Fruit fly (Drosophila melanogaster) whole organism, embryonic: ENCODE data around the gene CG7011.

Experiments used
- B-H1 ChIP-seq: fragments of 200-800 bp; sonication (Bioruptor generic); IDR thresholded peaks from 3 replicates; pipeline ENCODE4 v1.3.6; 2022; ENCODE audit warnings: missing biosample characterization, missing genetic modification characterization
- CG10565 ChIP-seq: fragments of 200-800 bp; sonication (Bioruptor generic); optimal IDR thresholded peaks from 3 replicates; lab custom pipeline; 2016; ENCODE audit warnings: missing biosample characterization, mild to moderate bottlenecking, missing genetic modification characterization
- CG11560 ChIP-seq: fragments of 200-800 bp; sonication (Bioruptor generic); IDR thresholded peaks from 3 replicates; pipeline ENCODE4 v1.3.6; 2022; ENCODE audit warnings: missing biosample characterization, missing genetic modification characterization
- CG12071 ChIP-seq: fragments of 200-800 bp; sonication (Bioruptor generic); optimal IDR thresholded peaks from 3 replicates; lab custom pipeline; 2018; ENCODE audit warnings: missing biosample characterization, mild to moderate bottlenecking, missing genetic modification characterization
- CG12236 ChIP-seq: fragments of 200-800 bp; sonication (Bioruptor generic); optimal IDR thresholded peaks from 2 replicates; lab custom pipeline; 2016; ENCODE audit warnings: missing biosample characterization, missing genetic modification characterization
- CG13287 ChIP-seq: fragments of 200-800 bp; sonication (Bioruptor generic); IDR thresholded peaks from 2 replicates; pipeline ENCODE4 v1.3.6; 2022; ENCODE audit warnings: missing biosample characterization, missing genetic modification characterization; ENCODE audit not compliant: partially characterized antibody
- CG30431 ChIP-seq: fragments of 200-800 bp; sonication (Bioruptor generic); optimal IDR thresholded peaks from 2 replicates; lab custom pipeline; 2017; ENCODE audit warnings: missing biosample characterization, missing genetic modification characterization
- CG31224 ChIP-seq: fragments of 200-800 bp; sonication (Bioruptor generic); IDR thresholded peaks from 2 replicates; pipeline ENCODE4 v1.3.6; 2022; ENCODE audit warnings: missing biosample characterization, missing genetic modification characterization
- CG32767 ChIP-seq: fragments of 200-800 bp; sonication (Bioruptor generic); IDR thresholded peaks from 2 replicates; pipeline ENCODE4 v1.3.6; 2022; ENCODE audit warnings: missing biosample characterization, missing genetic modification characterization
- CG42726 ChIP-seq: fragments of 200-800 bp; sonication (Bioruptor generic); IDR thresholded peaks from 2 replicates; pipeline ENCODE4 v1.3.6; 2022; ENCODE audit warnings: missing biosample characterization, missing genetic modification characterization; ENCODE audit not compliant: partially characterized antibody
- CG4360 ChIP-seq: fragments of 200-800 bp; sonication (Bioruptor generic); IDR thresholded peaks from 2 replicates; pipeline ENCODE4 v1.3.6; 2022; ENCODE audit warnings: missing biosample characterization, missing genetic modification characterization
- CG4424 ChIP-seq: fragments of 200-800 bp; sonication (Bioruptor generic); optimal IDR thresholded peaks from 3 replicates; lab custom pipeline; 2016; ENCODE audit warnings: missing biosample characterization, missing genetic modification characterization
- CG4730 ChIP-seq: fragments of 200-800 bp; sonication (Bioruptor generic); IDR thresholded peaks from 2 replicates; pipeline ENCODE4 v1.3.6; 2022; ENCODE audit warnings: missing biosample characterization, missing genetic modification characterization
- CG5245 ChIP-seq: fragments of 200-800 bp; sonication (Bioruptor generic); optimal IDR thresholded peaks from 3 replicates; lab custom pipeline; 2016; ENCODE audit warnings: missing biosample characterization, missing genetic modification characterization
- CG6175 ChIP-seq: fragments of 200-800 bp; sonication (Bioruptor generic); IDR thresholded peaks from 3 replicates; pipeline ENCODE4 v1.3.6; 2022; ENCODE audit warnings: missing biosample characterization, missing genetic modification characterization
- CG7745 ChIP-seq: fragments of 200-800 bp; sonication (Bioruptor generic); optimal IDR thresholded peaks from 2 replicates; lab custom pipeline; 2018; ENCODE audit warnings: missing biosample characterization, mild to moderate bottlenecking, missing genetic modification characterization, moderate library complexity
- CG7786 ChIP-seq: fragments of 200-800 bp; sonication (Bioruptor generic); optimal IDR thresholded peaks from 2 replicates; lab custom pipeline; 2016; ENCODE audit warnings: missing biosample characterization, missing genetic modification characterization
- CG7839 ChIP-seq: fragments of 200-800 bp; sonication (Bioruptor generic); optimal IDR thresholded peaks from 3 replicates; lab custom pipeline; 2018; ENCODE audit warnings: missing biosample characterization, mild to moderate bottlenecking, missing genetic modification characterization, moderate library complexity
- CG8944 ChIP-seq: fragments of 200-800 bp; sonication (Bioruptor generic); optimal IDR thresholded peaks from 3 replicates; lab custom pipeline; 2016; ENCODE audit warnings: missing biosample characterization, missing genetic modification characterization
- CoRest ChIP-seq: fragments of 200-800 bp; sonication (Bioruptor generic); optimal IDR thresholded peaks from 3 replicates; lab custom pipeline; 2018; ENCODE audit warnings: missing biosample characterization, mild to moderate bottlenecking, missing genetic modification characterization, moderate library complexity
- D ChIP-seq, 2 experiments: fragments of 200-800 bp in 1 of 2; fragments of >200 bp in 1 of 2; sonication (Bioruptor generic) in 1 of 2; optimal IDR thresholded peaks; 2 replicates in 1 of 2; 3 replicates in 1 of 2; lab custom pipeline; 2017; ENCODE audit warnings: mild to moderate bottlenecking in 1 of 2, missing biosample characterization in 1 of 2, missing genetic modification characterization in 1 of 2, missing genetic modification reagents in 1 of 2
- Hmr ChIP-seq: fragments of 200-800 bp; sonication (Bioruptor generic); optimal IDR thresholded peaks from 3 replicates; lab custom pipeline; 2017; ENCODE audit warnings: mild to moderate bottlenecking, missing biosample characterization, missing genetic modification reagents, missing genetic modification characterization
- Hmx ChIP-seq: fragments of 200-800 bp; sonication (Bioruptor generic); optimal IDR thresholded peaks from 2 replicates; lab custom pipeline; 2016; ENCODE audit warnings: missing biosample characterization, missing genetic modification characterization
- Hsf ChIP-seq: fragments of 200-800 bp; sonication (Bioruptor generic); optimal IDR thresholded peaks from 3 replicates; lab custom pipeline; 2016; ENCODE audit warnings: missing biosample characterization, missing genetic modification characterization
- Lpt ChIP-seq: fragments of >200 bp; optimal IDR thresholded peaks from 2 replicates; lab custom pipeline; 2018; ENCODE audit warnings: missing biosample characterization, missing genetic modification characterization
- Meics ChIP-seq: fragments of 200-800 bp; sonication (Bioruptor generic); optimal IDR thresholded peaks from 2 replicates; lab custom pipeline; 2017; ENCODE audit warnings: missing biosample characterization, mild to moderate bottlenecking, missing genetic modification characterization
- NfI ChIP-seq: fragments of 200-800 bp; sonication (Bioruptor generic); optimal IDR thresholded peaks from 3 replicates; lab custom pipeline; 2018; ENCODE audit warnings: missing biosample characterization, mild to moderate bottlenecking, missing genetic modification characterization, moderate library complexity
- Oaz ChIP-seq: fragments of 200-800 bp; sonication (Bioruptor generic); IDR thresholded peaks from 2 replicates; pipeline ENCODE4 v1.3.6; 2022; ENCODE audit warnings: missing biosample characterization, missing genetic modification characterization
- Opbp ChIP-seq: fragments of 200-800 bp; sonication (Bioruptor generic); IDR thresholded peaks from 3 replicates; pipeline ENCODE4 v1.3.6; 2022; ENCODE audit warnings: missing biosample characterization, missing genetic modification characterization; ENCODE audit not compliant: partially characterized antibody
- Sry-β ChIP-seq: fragments of 200-800 bp; sonication (Bioruptor generic); optimal IDR thresholded peaks from 2 replicates; lab custom pipeline; 2018; ENCODE audit warnings: missing biosample characterization, mild to moderate bottlenecking, missing genetic modification characterization, moderate library complexity
- al ChIP-seq: fragments of 200-800 bp; sonication (Bioruptor generic); IDR thresholded peaks from 2 replicates; pipeline ENCODE4 v1.3.6; 2022; ENCODE audit warnings: missing biosample characterization, missing genetic modification characterization
- dati ChIP-seq: fragments of 200-800 bp; sonication (Bioruptor generic); IDR thresholded peaks from 2 replicates; pipeline ENCODE4 v1.3.6; 2022; ENCODE audit warnings: missing biosample characterization, missing genetic modification characterization
- dm ChIP-seq: fragments of 200-800 bp; sonication (Bioruptor generic); optimal IDR thresholded peaks from 3 replicates; lab custom pipeline; 2016; ENCODE audit warnings: missing biosample characterization, missing genetic modification characterization
- esg ChIP-seq: fragments of 200-800 bp; sonication (Bioruptor generic); conservative IDR thresholded peaks from 2 replicates; pipeline ENCODE4 v1.3.6; 2022; ENCODE audit warnings: missing biosample characterization, missing genetic modification characterization
- eyg ChIP-seq: fragments of 200-800 bp; sonication (Bioruptor generic); optimal IDR thresholded peaks from 3 replicates; lab custom pipeline; 2016; ENCODE audit warnings: missing biosample characterization, missing genetic modification characterization
- gro ChIP-seq: fragments of 200-800 bp; sonication (Bioruptor generic); optimal IDR thresholded peaks from 2 replicates; lab custom pipeline; 2016; ENCODE audit warnings: missing biosample characterization, missing genetic modification characterization
- h ChIP-seq: fragments of >200 bp; optimal IDR thresholded peaks from 2 replicates; lab custom pipeline; 2017
- hb ChIP-seq: fragments of 200-800 bp; sonication (Bioruptor generic); IDR thresholded peaks from 3 replicates; pipeline ENCODE4 v1.3.6; 2022; ENCODE audit warnings: missing biosample characterization, missing genetic modification characterization; ENCODE audit not compliant: partially characterized antibody
- kay ChIP-seq: fragments of 200-800 bp; sonication (Bioruptor generic); optimal IDR thresholded peaks from 2 replicates; lab custom pipeline; 2016; ENCODE audit warnings: missing biosample characterization, missing genetic modification characterization
- ken ChIP-seq: fragments of 200-800 bp; sonication (Bioruptor generic); IDR thresholded peaks from 3 replicates; pipeline ENCODE4 v1.3.6; 2022; ENCODE audit warnings: missing biosample characterization, missing genetic modification characterization
- lab ChIP-seq: fragments of 200-800 bp; sonication (Bioruptor generic); optimal IDR thresholded peaks from 3 replicates; lab custom pipeline; 2017; ENCODE audit warnings: missing biosample characterization, missing genetic modification characterization, mild to moderate bottlenecking, moderate library complexity, missing genetic modification reagents
- lola ChIP-seq, 3 experiments: fragments of >200 bp in 2 of 3; fragments of 200-800 bp in 1 of 3; sonication (Bioruptor generic) in 1 of 3; optimal IDR thresholded peaks; 2 replicates each; lab custom pipeline; 2017 to 2019; ENCODE audit warnings: missing biosample characterization in 3 of 3, missing genetic modification characterization in 3 of 3, mild to moderate bottlenecking in 1 of 3, moderate library complexity in 1 of 3
- luna ChIP-seq: fragments of 200-800 bp; sonication (Bioruptor generic); optimal IDR thresholded peaks from 2 replicates; lab custom pipeline; 2016; ENCODE audit warnings: missing biosample characterization, missing genetic modification characterization
- pita ChIP-seq: fragments of 200-800 bp; sonication (Bioruptor generic); optimal IDR thresholded peaks from 2 replicates; lab custom pipeline; 2017; ENCODE audit warnings: missing biosample characterization, mild to moderate bottlenecking, missing genetic modification characterization
- pnt ChIP-seq: fragments of 200-800 bp; sonication (Bioruptor generic); optimal IDR thresholded peaks from 3 replicates; lab custom pipeline; 2016; ENCODE audit warnings: missing biosample characterization, missing genetic modification characterization
- rib ChIP-seq: fragments of 200-800 bp; sonication (Bioruptor generic); IDR thresholded peaks from 2 replicates; pipeline ENCODE4 v1.3.6; 2022; ENCODE audit warnings: missing biosample characterization, missing genetic modification characterization
- row ChIP-seq: fragments of 200-800 bp; sonication (Bioruptor generic); IDR thresholded peaks from 3 replicates; pipeline ENCODE4 v1.3.6; 2022; ENCODE audit warnings: missing biosample characterization, missing genetic modification characterization
- sim ChIP-seq: fragments of 200-800 bp; sonication (Bioruptor generic); IDR thresholded peaks from 2 replicates; pipeline ENCODE4 v1.3.6; 2022; ENCODE audit warnings: missing biosample characterization, missing genetic modification characterization
- tin ChIP-seq: fragments of 200-800 bp; sonication (Bioruptor generic); optimal IDR thresholded peaks from 3 replicates; lab custom pipeline; 2016; ENCODE audit warnings: missing biosample characterization, missing genetic modification characterization

The CG7011 gene

dm6 chr3L:15143638-15144600 lies 19.5 kb downstream of the CG7011 start, which contains the start of the genes CG32147 and Pex3 (continued):
- TF ChIP-seq CG7786 (GFP tag; lab: Kevin White, UChicago) (no peak), CG13287 (GFP tag; lab: Robert Waterston, UW) (peak; percentile 47), Meics (peak; percentile 25), eyg (GFP tag; lab: Kevin White, UChicago) (no peak), al (GFP tag; lab: Robert Waterston, UW) (no peak), CG12236 (GFP tag; lab: Kevin White, UChicago) (no peak), lola (GFP tag; optimal IDR thresholded peaks at IDR 0.05; lab: Kevin White, UChicago) (peak in 1 of 3 experiments; percentile 9), CG7745 (tag; lab: Kevin White, UChicago) (no peak), CG6175 (GFP tag; lab: Robert Waterston, UW) (no peak), CG7839 (tag; lab: Kevin White, UChicago) (no peak), dati (no peak), CG4730 (GFP tag; lab: Robert Waterston, UW) (no peak), CG5245 (no peak), Hmx (GFP tag; lab: Kevin White, UChicago) (no peak), Oaz (no peak), esg (no peak), Hmr (GFP tag; lab: Kevin White, UChicago) (peak; percentile 12), CG30431 (GFP tag; lab: Kevin White, UChicago) (no peak), CG32767 (peak; percentile 61; the same call in 1 of the 2 replicates), pita (GFP tag; lab: Kevin White, UChicago) (no peak), luna (no peak), CG11560 (tag; lab: Robert Waterston, UW) (no peak), CG4360 (peak; percentile 77), pnt (GFP tag; lab: Kevin White, UChicago) (no peak), gro (GFP tag; lab: Kevin White, UChicago) (no peak), CoRest (tag; lab: Kevin White, UChicago) (peak; percentile 40), CG8944 (GFP tag; lab: Kevin White, UChicago) (no peak), lab (GFP tag; lab: Kevin White, UChicago) (no peak), CG10565 (GFP tag; lab: Kevin White, UChicago) (no peak), Hsf (no peak), Lpt (GFP tag; lab: Kevin White, UChicago) (no peak), D (optimal IDR thresholded peaks at IDR 0.05; lab: Kevin White, UChicago) (no peak), D (GFP tag; optimal IDR thresholded peaks at IDR 0.05; lab: Kevin White, UChicago) (no peak), tin (no peak), dm (GFP tag; lab: Kevin White, UChicago) (peak; percentile 37), hb (GFP tag; lab: Robert Waterston, UW) (0 out of 3 replicates have a peak, but pooled peaks have one; percentile 12), kay (GFP tag; lab: Kevin White, UChicago) (peak; percentile 70), ken (GFP tag; lab: Robert Waterston, UW) (no peak), CG42726 (GFP tag; lab: Robert Waterston, UW) (no peak), Sry-β (GFP tag; lab: Kevin White, UChicago) (no peak), NfI (GFP tag; lab: Kevin White, UChicago) (no peak), CG31224 (no peak), row (peak; percentile 62), B-H1 (no peak), sim (GFP tag; lab: Robert Waterston, UW) (no peak), CG4424 (GFP tag; lab: Kevin White, UChicago) (no peak), CG12071 (no peak), rib (GFP tag; lab: Robert Waterston, UW) (no peak), h (no peak), Opbp (GFP tag; lab: Robert Waterston, UW) (0 out of 3 replicates have a peak, but pooled peaks have one; percentile 14)
